Worm (Caenorhabditis elegans): ENCODE data around the gene pmk-2.

DNA sequence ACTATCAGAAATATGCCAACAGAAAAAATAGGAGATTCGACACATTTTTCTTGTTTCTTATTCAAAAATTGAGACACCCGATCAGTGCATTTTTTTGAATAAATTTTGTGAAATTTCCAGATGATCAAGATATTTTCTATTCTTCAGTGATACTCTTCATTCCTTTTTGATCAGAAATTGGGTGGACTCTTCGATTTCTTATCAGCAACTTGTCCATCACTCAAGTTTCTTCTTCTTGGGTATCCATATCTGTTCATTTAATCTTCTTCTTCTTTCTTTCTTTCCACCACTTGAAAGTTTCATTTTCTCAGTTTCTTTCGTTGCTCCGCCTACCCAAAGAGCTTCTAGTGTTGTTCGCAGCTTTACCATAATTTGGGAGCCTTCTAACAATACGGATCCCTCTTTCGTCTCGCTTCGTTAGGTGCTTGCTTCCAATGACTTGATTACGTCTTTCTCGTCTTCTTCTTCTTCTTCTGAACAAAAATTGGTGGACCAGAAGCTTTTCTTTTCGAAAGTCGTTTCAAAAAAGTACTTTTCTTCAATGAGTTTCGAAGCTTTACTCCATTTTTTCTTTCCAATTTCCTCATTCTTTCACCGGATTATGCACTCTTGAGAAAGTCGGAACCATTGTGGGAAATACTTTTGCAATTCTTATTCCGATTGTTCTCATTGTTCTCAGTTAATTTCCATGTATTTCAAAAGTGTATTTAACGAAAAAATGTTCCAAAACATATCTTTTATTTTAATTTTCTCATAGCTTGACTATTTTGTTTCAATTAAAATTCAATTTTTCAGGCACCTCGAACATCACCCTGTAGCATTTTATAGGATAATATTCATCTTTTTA, 32.6 kb downstream of the pmk-2 start, which contains the start of gene pct-1:
- TF ChIP-seq gmeb-2 (tag; optimal IDR thresholded peaks at IDR 0.05) (no peak), fkh-10 (GFP tag; optimal IDR thresholded peaks at IDR 0.05) (no peak), ceh-18 (tag; optimal IDR thresholded peaks at IDR 0.05) (no peak), nfya-1 (tag; optimal IDR thresholded peaks at IDR 0.05) (no peak), T23F11.4 (GFP tag; optimal IDR thresholded peaks at IDR 0.05) (no peak), tbx-2 (tag; optimal IDR thresholded peaks at IDR 0.05) (no peak), pha-4 (tag; optimal IDR thresholded peaks at IDR 0.05) (no peak), nhr-11 (tag; optimal IDR thresholded peaks at IDR 0.05) (no peak), elt-2 (tag; optimal IDR thresholded peaks at IDR 0.05) (no peak), ceh-30 (tag; optimal IDR thresholded peaks at IDR 0.05) (no peak), ama-1 (optimal IDR thresholded peaks at IDR 0.05) (no peak), hlh-8 (tag; optimal IDR thresholded peaks at IDR 0.05) (no peak), pag-3 (tag; optimal IDR thresholded peaks at IDR 0.05; ENCODE audit: borderline replicate concordance) (no peak)
